Worm (Caenorhabditis elegans): ENCODE data around the gene prx-2.

DNA sequence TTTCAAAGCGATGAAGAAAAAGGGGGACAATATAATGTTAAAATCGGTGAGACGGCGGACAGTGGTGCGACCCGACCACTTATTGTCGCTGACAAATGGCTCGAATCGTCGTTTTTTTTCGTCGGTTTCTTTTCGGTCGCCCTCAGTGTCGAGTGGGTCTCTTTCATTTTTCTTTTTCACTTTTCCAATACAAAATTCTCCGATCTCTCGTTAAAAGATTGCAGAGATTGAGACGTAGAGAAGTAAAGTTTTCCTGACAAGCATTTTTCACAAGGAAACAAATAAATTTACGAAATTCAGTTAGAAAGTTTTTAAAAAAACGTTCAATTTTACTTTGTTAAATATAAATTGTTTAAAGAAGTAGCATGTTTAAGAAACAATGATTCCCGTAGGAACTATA lies 47.6 kb downstream of the prx-2 start:
- no peak for TF ChIP-seq W03F9.2 (tag; optimal IDR thresholded peaks at IDR 0.05)
- TF ChIP-seq dao-5 (tag; optimal IDR thresholded peaks at IDR 0.05): no peak
- TF ChIP-seq him-1 (tag; optimal IDR thresholded peaks at IDR 0.05): no peak
